Fruit fly (Drosophila melanogaster): Measurements from ENCODE around the gene CG33796.

CG33796 gene

DNA sequence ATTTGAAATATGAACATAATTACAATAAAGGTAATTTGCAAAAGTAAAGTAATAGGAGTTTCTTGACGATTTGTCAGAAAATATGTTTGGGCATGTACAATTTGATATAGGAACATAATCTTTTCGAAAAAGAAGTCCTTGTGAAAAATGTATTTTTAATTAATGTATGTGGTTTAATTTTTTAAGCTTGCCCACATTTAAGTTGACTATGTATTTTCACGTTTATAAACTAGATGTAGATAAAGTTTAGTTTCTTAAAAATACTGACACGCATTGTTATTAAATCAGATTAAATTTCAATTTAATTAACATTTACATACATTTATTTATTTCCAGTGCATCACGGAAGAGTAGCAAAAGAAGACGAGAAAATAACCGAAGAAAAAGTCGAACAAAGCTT, 6.6 kb upstream of the CG33796 start:
- TF ChIP-seq Mio (GFP tag; optimal IDR thresholded peaks at IDR 0.05) (no peak), Rel (GFP tag; optimal IDR thresholded peaks at IDR 0.05) (no peak), Rel (tag; optimal IDR thresholded peaks at IDR 0.05) (no peak), dmrt93B (GFP tag; optimal IDR thresholded peaks at IDR 0.05) (peak; percentile 29), Dfd (GFP tag; optimal IDR thresholded peaks at IDR 0.05) (no peak), Hr83 (GFP tag; optimal IDR thresholded peaks at IDR 0.05; ENCODE audit: poor library complexity, severe bottlenecking) (no peak), Hr78 (GFP tag; optimal IDR thresholded peaks at IDR 0.05) (no peak), foxo (GFP tag; optimal IDR thresholded peaks at IDR 0.05) (peak in 1 of 2 experiments; percentile 57), N (GFP tag; optimal IDR thresholded peaks at IDR 0.05) (no peak), HLH106 (tag; optimal IDR thresholded peaks at IDR 0.05) (peak; percentile 64), sv (GFP tag; optimal IDR thresholded peaks at IDR 0.05) (no peak), dl (GFP tag; optimal IDR thresholded peaks at IDR 0.05; ENCODE audit: insufficient read depth in 1 of 2, partially characterized antibody in 2 of 2) (no peak), h (GFP tag; optimal IDR thresholded peaks at IDR 0.05) (peak; percentile 64), jim (GFP tag; optimal IDR thresholded peaks at IDR 0.05) (no peak), dsf (GFP tag; optimal IDR thresholded peaks at IDR 0.05; ENCODE audit: borderline replicate concordance) (no peak), Vsx2 (GFP tag; optimal IDR thresholded peaks at IDR 0.05; ENCODE audit: partially characterized antibody) (no peak), CG9705 (GFP tag; optimal IDR thresholded peaks at IDR 0.05) (no peak), CrebA (GFP tag; optimal IDR thresholded peaks at IDR 0.05; ENCODE audit: borderline replicate concordance) (no peak), Hnf4 (GFP tag; optimal IDR thresholded peaks at IDR 0.05) (peak; percentile 18), woc (GFP tag; optimal IDR thresholded peaks at IDR 0.05) (peak; percentile 4), psq (GFP tag; optimal IDR thresholded peaks at IDR 0.05) (peak; percentile 41), lola (GFP tag; optimal IDR thresholded peaks at IDR 0.05) (no peak), fru (GFP tag; optimal IDR thresholded peaks at IDR 0.05) (peak; percentile 71), rgr (GFP tag; optimal IDR thresholded peaks at IDR 0.05) (peak; percentile 59), Dif (GFP tag; optimal IDR thresholded peaks at IDR 0.05; ENCODE audit: partially characterized antibody) (no peak), CG32264 (GFP tag; optimal IDR thresholded peaks at IDR 0.05) (no peak), br (GFP tag; optimal IDR thresholded peaks at IDR 0.05) (peak; percentile 61), OdsH (GFP tag; optimal IDR thresholded peaks at IDR 0.05) (peak; percentile 29), Sp1 (GFP tag; optimal IDR thresholded peaks at IDR 0.05) (peak; percentile 82), usp (GFP tag; optimal IDR thresholded peaks at IDR 0.05) (no peak), ey (GFP tag; optimal IDR thresholded peaks at IDR 0.05) (peak; percentile 50), tai (GFP tag; optimal IDR thresholded peaks at IDR 0.05) (peak; percentile 58), brk (GFP tag; optimal IDR thresholded peaks at IDR 0.05) (peak; percentile 67), pan (optimal IDR thresholded peaks at IDR 0.05) (no peak), Abd-B (GFP tag; optimal IDR thresholded peaks at IDR 0.05) (no peak), sage (GFP tag; optimal IDR thresholded peaks at IDR 0.05) (no peak), Jra (GFP tag; optimal IDR thresholded peaks at IDR 0.05) (peak; percentile 28), Myc (optimal IDR thresholded peaks at IDR 0.05) (no peak), GATAd (GFP tag; optimal IDR thresholded peaks at IDR 0.05) (no peak)

DNA sequence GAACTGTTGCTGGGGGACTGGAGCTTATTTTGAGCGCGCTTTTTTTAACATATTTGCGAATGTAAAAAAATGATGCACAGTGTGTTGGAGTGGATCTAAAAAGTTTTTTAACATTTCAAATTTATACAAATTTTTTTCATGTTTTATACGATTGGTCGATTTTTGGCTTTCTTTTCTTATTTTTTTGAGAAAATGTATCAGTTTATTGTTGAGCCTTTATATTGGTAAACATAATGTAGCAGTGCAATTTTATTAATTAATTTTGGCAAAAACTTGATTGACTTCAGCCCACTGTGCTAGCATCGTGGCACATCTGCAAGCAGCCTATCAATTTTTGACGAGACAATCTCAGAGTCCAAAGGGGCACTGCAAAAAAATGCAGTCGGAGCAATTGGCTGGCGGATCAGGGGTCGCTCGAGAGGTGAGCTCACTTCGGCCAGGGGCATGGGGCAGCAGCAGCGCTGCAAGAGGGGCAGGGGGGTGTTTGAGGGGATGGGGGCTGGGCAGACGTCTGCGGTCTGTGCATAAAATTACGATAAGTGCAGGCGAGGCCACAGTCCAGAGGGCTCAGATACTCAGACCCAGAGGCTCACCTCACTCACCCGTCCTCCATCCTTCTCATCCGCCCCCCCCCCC, 5.8 kb upstream of the CG33796 start:
- peak; percentile 28 for TF ChIP-seq Rel (GFP tag; optimal IDR thresholded peaks at IDR 0.05)
- TF ChIP-seq Rel (tag; optimal IDR thresholded peaks at IDR 0.05) = peak; percentile 40
- peak; percentile 75 for TF ChIP-seq brk (GFP tag; optimal IDR thresholded peaks at IDR 0.05)
- TF ChIP-seq dmrt93B (GFP tag; optimal IDR thresholded peaks at IDR 0.05) = peak; percentile 55
- no peak for TF ChIP-seq Mio (GFP tag; optimal IDR thresholded peaks at IDR 0.05)
- peak; percentile 85 for TF ChIP-seq sage (GFP tag; optimal IDR thresholded peaks at IDR 0.05)
- TF ChIP-seq h (GFP tag; optimal IDR thresholded peaks at IDR 0.05) = peak; percentile 87
- TF ChIP-seq CG9705 (GFP tag; optimal IDR thresholded peaks at IDR 0.05) = peak; percentile 34
- peak; percentile 23 for TF ChIP-seq Hr83 (GFP tag; optimal IDR thresholded peaks at IDR 0.05; ENCODE audit: poor library complexity, severe bottlenecking)
- TF ChIP-seq Jra (GFP tag; optimal IDR thresholded peaks at IDR 0.05) = peak; percentile 40
- TF ChIP-seq fru (GFP tag; optimal IDR thresholded peaks at IDR 0.05) = peak; percentile 91
- TF ChIP-seq Abd-B (GFP tag; optimal IDR thresholded peaks at IDR 0.05) = no peak
- no peak for TF ChIP-seq usp (GFP tag; optimal IDR thresholded peaks at IDR 0.05)
- peak; percentile 44 for TF ChIP-seq tai (GFP tag; optimal IDR thresholded peaks at IDR 0.05)
- no peak for TF ChIP-seq jim (GFP tag; optimal IDR thresholded peaks at IDR 0.05)
- TF ChIP-seq Vsx2 (GFP tag; optimal IDR thresholded peaks at IDR 0.05; ENCODE audit: partially characterized antibody) = no peak
- TF ChIP-seq CrebA (GFP tag; optimal IDR thresholded peaks at IDR 0.05; ENCODE audit: borderline replicate concordance) = peak; percentile 66
- TF ChIP-seq psq (GFP tag; optimal IDR thresholded peaks at IDR 0.05) = peak; percentile 76
- TF ChIP-seq HLH106 (tag; optimal IDR thresholded peaks at IDR 0.05) = peak; percentile 80
- TF ChIP-seq rgr (GFP tag; optimal IDR thresholded peaks at IDR 0.05) = peak; percentile 83
- no peak for TF ChIP-seq dsf (GFP tag; optimal IDR thresholded peaks at IDR 0.05; ENCODE audit: borderline replicate concordance)
- TF ChIP-seq Sp1 (GFP tag; optimal IDR thresholded peaks at IDR 0.05) = peak; percentile 85
- TF ChIP-seq OdsH (GFP tag; optimal IDR thresholded peaks at IDR 0.05) = peak; percentile 87
- peak; percentile 84 for TF ChIP-seq br (GFP tag; optimal IDR thresholded peaks at IDR 0.05)
- no peak for TF ChIP-seq pan (optimal IDR thresholded peaks at IDR 0.05)
- no peak for TF ChIP-seq GATAd (GFP tag; optimal IDR thresholded peaks at IDR 0.05)
- no peak for TF ChIP-seq Hr78 (GFP tag; optimal IDR thresholded peaks at IDR 0.05)
- TF ChIP-seq Dfd (GFP tag; optimal IDR thresholded peaks at IDR 0.05) = no peak
- TF ChIP-seq dl (GFP tag; optimal IDR thresholded peaks at IDR 0.05; ENCODE audit: insufficient read depth in 1 of 2, partially characterized antibody in 2 of 2) = peak in 1 of 2 experiments; percentile 18
- peak; percentile 61 for TF ChIP-seq CG32264 (GFP tag; optimal IDR thresholded peaks at IDR 0.05)
- peak; percentile 92 for TF ChIP-seq woc (GFP tag; optimal IDR thresholded peaks at IDR 0.05)
- TF ChIP-seq sv (GFP tag; optimal IDR thresholded peaks at IDR 0.05) = no peak
- TF ChIP-seq Dif (GFP tag; optimal IDR thresholded peaks at IDR 0.05; ENCODE audit: partially characterized antibody) = no peak
- peak; percentile 73 for TF ChIP-seq Hnf4 (GFP tag; optimal IDR thresholded peaks at IDR 0.05)
- TF ChIP-seq Myc (optimal IDR thresholded peaks at IDR 0.05) = no peak
- no peak for TF ChIP-seq lola (GFP tag; optimal IDR thresholded peaks at IDR 0.05)
- peak; percentile 87 for TF ChIP-seq ey (GFP tag; optimal IDR thresholded peaks at IDR 0.05)
- TF ChIP-seq N (GFP tag; optimal IDR thresholded peaks at IDR 0.05) = no peak
- peak in 1 of 2 experiments; percentile 83 for TF ChIP-seq foxo (GFP tag; optimal IDR thresholded peaks at IDR 0.05)
